Worm (Caenorhabditis elegans) whole organism, mixed stage, embryonic: ENCODE results near the gene T27A10.5.

ENCODE experiments used
- M03D4.4 ChIP-seq: sonication (generic microtip); optimal IDR thresholded peaks from 2 replicates; lab custom pipeline; 2017; ENCODE audit warnings: mild to moderate bottlenecking, missing genetic modification characterization, missing compliant biosample characterization
- bed-3 ChIP-seq: fragments of 200-800 bp; sonication (Bioruptor generic); optimal IDR thresholded peaks from 3 replicates; lab custom pipeline; 2018; ENCODE audit warnings: mild to moderate bottlenecking, missing genetic modification characterization, moderate library complexity, missing compliant biosample characterization
- blmp-1 ChIP-seq: fragments of 150-350 bp; optimal IDR thresholded peaks from 2 replicates; lab custom pipeline; 2014; ENCODE audit warnings: missing biosample characterization, missing genetic modification characterization
- ceh-39 ChIP-seq: fragments of 150-350 bp; optimal IDR thresholded peaks from 2 replicates; lab custom pipeline; 2014; ENCODE audit warnings: missing biosample characterization, missing genetic modification characterization
- ceh-43 ChIP-seq: fragments of 200-800 bp; sonication (Bioruptor generic); optimal IDR thresholded peaks from 2 replicates; lab custom pipeline; 2018; ENCODE audit warnings: mild to moderate bottlenecking, missing genetic modification characterization, moderate library complexity, missing compliant biosample characterization
- ces-1 ChIP-seq: fragments of 150-350 bp; optimal IDR thresholded peaks from 2 replicates; lab custom pipeline; 2014; ENCODE audit warnings: missing biosample characterization, missing genetic modification reagents, missing genetic modification characterization
- cnd-1 ChIP-seq: fragments of 200-800 bp; sonication (Bioruptor generic); optimal IDR thresholded peaks from 2 replicates; lab custom pipeline; 2018; ENCODE audit warnings: mild to moderate bottlenecking, missing genetic modification characterization, missing compliant biosample characterization
- drap-1 ChIP-seq: fragments of 200-800 bp; sonication (Bioruptor generic); optimal IDR thresholded peaks from 3 replicates; lab custom pipeline; 2018; ENCODE audit warnings: mild to moderate bottlenecking, missing genetic modification characterization, missing compliant biosample characterization
- elt-1 ChIP-seq: sonication (generic microtip); optimal IDR thresholded peaks from 2 replicates; lab custom pipeline; 2017; ENCODE audit warnings: missing genetic modification characterization, mild to moderate bottlenecking, missing compliant biosample characterization, antibody characterized with exemption, moderate library complexity, borderline replicate concordance; ENCODE audit not compliant: insufficient read depth
- elt-3 ChIP-seq: fragments of 150-350 bp; optimal IDR thresholded peaks from 2 replicates; lab custom pipeline; 2014; ENCODE audit warnings: missing biosample characterization, missing genetic modification characterization
- flh-1 ChIP-seq: fragments of 200-800 bp; sonication (Bioruptor generic); optimal IDR thresholded peaks from 2 replicates; lab custom pipeline; 2018; ENCODE audit warnings: mild to moderate bottlenecking, missing genetic modification characterization, moderate library complexity, missing compliant biosample characterization
- ham-2 ChIP-seq: fragments of 200-800 bp; sonication (Bioruptor generic); optimal IDR thresholded peaks from 2 replicates; lab custom pipeline; 2018; ENCODE audit warnings: mild to moderate bottlenecking, missing genetic modification characterization, missing compliant biosample characterization
- hlh-1 ChIP-seq: fragments of 150-350 bp; optimal IDR thresholded peaks from 2 replicates; lab custom pipeline; 2014; ENCODE audit warnings: missing biosample characterization, missing genetic modification reagents, missing genetic modification characterization
- lin-13 ChIP-seq: fragments of 150-350 bp; optimal IDR thresholded peaks from 2 replicates; lab custom pipeline; 2014; ENCODE audit warnings: missing biosample characterization, missing genetic modification characterization
- lin-32 ChIP-seq: fragments of 200-800 bp; sonication (Bioruptor generic); optimal IDR thresholded peaks from 2 replicates; lab custom pipeline; 2018; ENCODE audit warnings: mild to moderate bottlenecking, missing genetic modification characterization, missing compliant biosample characterization
- lsy-2 ChIP-seq: fragments of 150-350 bp; optimal IDR thresholded peaks from 2 replicates; lab custom pipeline; 2014; ENCODE audit warnings: missing biosample characterization, missing genetic modification characterization
- mab-5 ChIP-seq: fragments of 150-350 bp; optimal IDR thresholded peaks from 2 replicates; lab custom pipeline; 2014; ENCODE audit warnings: missing biosample characterization, missing genetic modification characterization
- mls-2 ChIP-seq: sonication (generic microtip); optimal IDR thresholded peaks from 2 replicates; lab custom pipeline; 2016; ENCODE audit warnings: mild to moderate bottlenecking, missing genetic modification characterization, moderate library complexity, missing compliant biosample characterization
- nhr-12 ChIP-seq: fragments of 150-350 bp; optimal IDR thresholded peaks from 2 replicates; lab custom pipeline; 2014; ENCODE audit warnings: missing biosample characterization, missing genetic modification characterization
- nhr-2 ChIP-seq: fragments of 150-350 bp; optimal IDR thresholded peaks from 2 replicates; lab custom pipeline; 2014; ENCODE audit warnings: missing biosample characterization, missing genetic modification characterization
- nhr-28 ChIP-seq: fragments of 150-350 bp; optimal IDR thresholded peaks from 2 replicates; lab custom pipeline; 2014; ENCODE audit warnings: missing biosample characterization, missing genetic modification characterization
- nhr-76 ChIP-seq: sonication (generic microtip); optimal IDR thresholded peaks from 2 replicates; lab custom pipeline; 2017; ENCODE audit warnings: missing biosample characterization, missing genetic modification characterization
- pha-4 ChIP-seq: fragments of 150-350 bp; optimal IDR thresholded peaks from 2 replicates; lab custom pipeline; 2018; ENCODE audit warnings: missing biosample characterization, missing genetic modification reagents, missing genetic modification characterization
- snpc-4 ChIP-seq: fragments of 150-350 bp; optimal IDR thresholded peaks from 2 replicates; lab custom pipeline; 2014; ENCODE audit warnings: missing biosample characterization, missing genetic modification characterization
- sptf-1 ChIP-seq: sonication (generic microtip); optimal IDR thresholded peaks from 2 replicates; lab custom pipeline; 2017; ENCODE audit warnings: mild to moderate bottlenecking, missing genetic modification characterization, moderate library complexity, missing compliant biosample characterization
- tbx-8 ChIP-seq: fragments of 200-800 bp; sonication (Bioruptor generic); optimal IDR thresholded peaks from 2 replicates; lab custom pipeline; 2018; ENCODE audit warnings: mild to moderate bottlenecking, missing genetic modification characterization, moderate library complexity, missing compliant biosample characterization
- unc-120 ChIP-seq: sonication (generic microtip); optimal IDR thresholded peaks from 2 replicates; lab custom pipeline; 2017; ENCODE audit warnings: missing genetic modification characterization, missing compliant biosample characterization; ENCODE audit not compliant: poor library complexity, severe bottlenecking
- unc-39 ChIP-seq: fragments of 150-350 bp; optimal IDR thresholded peaks from 2 replicates; lab custom pipeline; 2014; ENCODE audit warnings: missing biosample characterization, missing genetic modification characterization
- unc-62 ChIP-seq: fragments of 150-350 bp; optimal IDR thresholded peaks from 2 replicates; lab custom pipeline; 2014; ENCODE audit warnings: missing biosample characterization, missing genetic modification reagents, missing genetic modification characterization
- ztf-11 ChIP-seq: fragments of 150-350 bp; optimal IDR thresholded peaks from 2 replicates; lab custom pipeline; 2014; ENCODE audit warnings: missing biosample characterization, missing genetic modification characterization

The T27A10.5 gene

DNA sequence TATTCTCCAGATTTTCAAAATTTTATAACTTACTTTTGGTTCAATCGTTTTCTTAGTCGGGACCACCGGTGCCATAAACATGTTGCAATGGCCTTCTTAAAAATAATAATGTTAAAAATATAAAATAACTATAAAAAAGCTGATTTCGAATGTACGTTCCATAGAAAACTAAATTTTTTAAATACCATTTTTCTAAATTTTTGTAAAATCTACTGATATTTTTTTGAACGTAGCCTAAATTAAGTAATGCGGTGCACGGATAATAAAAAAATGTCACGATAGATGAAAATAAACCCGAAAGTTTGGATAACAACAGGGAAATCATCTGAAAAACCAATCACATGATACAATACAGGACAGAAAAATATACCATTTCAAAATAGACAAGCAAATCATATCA is at the start of gene T27A10.5:
TSS of gene T27A10.5 (minus strand) at position 101 of the 400 bp plus-strand sequence.
- TF ChIP-seq nhr-2 (tag; lab: Kevin White, UChicago) (no peak), blmp-1 (tag; lab: Kevin White, UChicago) (no peak), pha-4 (tag; lab: Kevin White, UChicago) (no peak), drap-1 (no peak), unc-39 (tag; lab: Kevin White, UChicago) (no peak), elt-3 (no peak), unc-120 (tag; lab: Kevin White, UChicago) (no peak), lin-13 (tag; lab: Kevin White, UChicago) (no peak), unc-62 (GFP tag; lab: Kevin White, UChicago) (no peak), mab-5 (tag; lab: Kevin White, UChicago) (no peak), lin-32 (GFP tag; lab: Kevin White, UChicago) (no peak)

DNA sequence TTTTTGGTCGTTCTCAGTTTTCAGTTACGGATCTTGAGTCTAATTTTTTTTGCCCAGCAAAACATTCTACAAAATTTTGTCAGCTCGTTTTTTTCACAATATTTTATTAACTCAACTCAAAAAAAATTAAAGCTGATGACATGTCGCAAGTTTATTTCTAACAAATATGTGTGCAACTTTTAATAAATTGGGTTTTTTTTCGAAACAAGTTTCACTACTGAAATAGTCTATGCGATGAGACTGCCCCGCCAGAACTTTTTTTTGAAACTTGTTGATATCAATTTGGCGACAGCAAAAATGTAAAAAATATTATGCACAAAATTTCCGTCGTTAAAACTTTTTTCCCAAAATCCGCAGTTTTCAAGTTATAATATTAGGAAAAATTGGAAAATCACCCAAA is 49.8 kb upstream of the T27A10.5 start, which contains the start of gene C18B2.2:
TSS of gene C18B2.2 (plus strand) at position 301 of the 400 bp plus-strand sequence.
- TF ChIP-seq lin-32 (GFP tag; lab: Kevin White, UChicago) (no peak), mab-5 (tag; lab: Kevin White, UChicago) (no peak), unc-39 (tag; lab: Kevin White, UChicago) (no peak), bed-3 (GFP tag; lab: Kevin White, UChicago) (no peak), M03D4.4 (tag; lab: Kevin White, UChicago) (no peak), hlh-1 (tag; lab: Kevin White, UChicago) (no peak), ham-2 (no peak), lsy-2 (no peak), ces-1 (GFP tag; lab: Kevin White, UChicago) (no peak), sptf-1 (tag; lab: Kevin White, UChicago) (no peak), nhr-2 (tag; lab: Kevin White, UChicago) (no peak), snpc-4 (tag; lab: Kevin White, UChicago) (no peak), ceh-39 (no peak), ztf-11 (no peak)

- no peak for TF ChIP-seq drap-1
- peak; percentile 92 for TF ChIP-seq ces-1 (GFP tag; lab: Kevin White, UChicago)
These were observed 45.5 kb upstream of the T27A10.5 start for ce11 chrX:3618842-3619241.

DNA sequence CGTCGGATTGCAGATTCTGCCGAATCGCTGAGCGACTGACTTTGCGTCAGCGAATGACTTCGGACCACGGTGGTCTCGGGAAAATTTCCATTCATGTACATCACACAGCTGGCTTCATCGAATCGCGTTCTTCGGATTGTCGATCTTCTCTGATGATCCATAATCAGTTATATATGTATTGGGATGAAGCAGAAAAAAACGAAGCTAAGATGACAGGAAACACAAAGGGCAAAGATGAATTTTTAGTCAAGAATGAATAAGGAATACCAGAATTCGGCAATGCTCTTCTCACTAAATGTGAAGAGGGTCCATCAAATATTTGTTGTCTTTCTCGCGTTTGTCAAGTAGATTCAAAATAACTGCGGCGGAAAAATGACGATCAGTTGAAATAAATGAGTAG is 43.8 kb upstream of the T27A10.5 start, which contains the start of gene del-9:
TSS of gene del-9 (minus strand) at position 101 of the 400 bp plus-strand sequence.
- TF ChIP-seq ceh-43: no peak
- TF ChIP-seq lin-32 (GFP tag; lab: Kevin White, UChicago): no peak
- no peak for TF ChIP-seq mls-2 (tag; lab: Kevin White, UChicago)
- no peak for TF ChIP-seq ztf-11
- no peak for TF ChIP-seq flh-1
- TF ChIP-seq snpc-4 (tag; lab: Kevin White, UChicago): no peak
- TF ChIP-seq nhr-28 (tag; lab: Kevin White, UChicago): no peak
- no peak for TF ChIP-seq ham-2
- TF ChIP-seq lsy-2: no peak
- no peak for TF ChIP-seq unc-120 (tag; lab: Kevin White, UChicago)
- TF ChIP-seq nhr-2 (tag; lab: Kevin White, UChicago): no peak
- no peak for TF ChIP-seq nhr-12 (tag; lab: Kevin White, UChicago)
- no peak for TF ChIP-seq tbx-8 (GFP tag; lab: Kevin White, UChicago)
- TF ChIP-seq elt-3: no peak
- no peak for TF ChIP-seq unc-62 (GFP tag; lab: Kevin White, UChicago)
- TF ChIP-seq bed-3 (GFP tag; lab: Kevin White, UChicago): no peak
- TF ChIP-seq lin-13 (tag; lab: Kevin White, UChicago): no peak

DNA sequence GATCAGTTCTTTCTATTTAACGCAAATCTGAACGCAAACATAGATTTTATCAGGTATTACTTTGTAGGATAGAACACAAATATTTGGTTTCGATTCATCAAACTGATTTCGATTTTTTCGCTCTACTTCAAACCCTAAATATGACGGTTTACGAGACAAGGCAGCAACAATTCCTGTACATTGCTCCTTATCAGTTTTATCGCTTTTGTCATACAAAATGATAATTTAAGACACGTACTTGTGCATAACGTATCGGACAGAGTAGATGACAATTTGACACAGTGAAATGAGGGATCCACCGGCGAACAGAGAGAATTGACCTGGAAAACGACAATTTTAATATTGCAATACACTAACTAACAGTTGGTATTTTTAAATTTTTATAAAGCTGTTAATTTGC is 40.3 kb upstream of the T27A10.5 start:
- TF ChIP-seq elt-3: no peak
- no peak for TF ChIP-seq cnd-1
- TF ChIP-seq drap-1: no peak
- TF ChIP-seq bed-3 (GFP tag; lab: Kevin White, UChicago): no peak
- no peak for TF ChIP-seq snpc-4 (tag; lab: Kevin White, UChicago)
- TF ChIP-seq pha-4 (tag; lab: Kevin White, UChicago): no peak
- no peak for TF ChIP-seq ztf-11
- TF ChIP-seq ces-1 (GFP tag; lab: Kevin White, UChicago): no peak
- TF ChIP-seq ceh-39: no peak
- no peak for TF ChIP-seq mab-5 (tag; lab: Kevin White, UChicago)
- no peak for TF ChIP-seq tbx-8 (GFP tag; lab: Kevin White, UChicago)
- TF ChIP-seq nhr-76 (tag; lab: Kevin White, UChicago): no peak
- no peak for TF ChIP-seq blmp-1 (tag; lab: Kevin White, UChicago)
- no peak for TF ChIP-seq ceh-43
- TF ChIP-seq nhr-2 (tag; lab: Kevin White, UChicago): no peak
- no peak for TF ChIP-seq elt-1
- TF ChIP-seq nhr-28 (tag; lab: Kevin White, UChicago): no peak
- no peak for TF ChIP-seq flh-1
